Worm (Caenorhabditis elegans) whole organism, L4 larva: ENCODE data around the gene R52.4.
A peak's percentile ranks its signal among the peaks of the same experiment; 100 is the strongest.

Source experiments
- F44E2.7 ChIP-seq: fragments of 200-800 bp; sonication (Bioruptor generic); IDR thresholded peaks from 2 replicates; pipeline ENCODE4 v2.1.2; 2022; ENCODE audit warnings: missing genetic modification characterization, missing compliant biosample characterization
- R02D3.7 ChIP-seq: fragments of 150-350 bp; sonication (generic microtip); optimal IDR thresholded peaks from 3 replicates; lab custom pipeline; 2014; ENCODE audit warnings: missing biosample characterization, missing genetic modification characterization
- Y105C5A.15 ChIP-seq: fragments of 200-800 bp; sonication (Bioruptor generic); IDR thresholded peaks from 2 replicates; pipeline ENCODE4 v1.3.6; 2022; ENCODE audit warnings: missing genetic modification characterization, missing compliant biosample characterization
- ZK337.2 ChIP-seq: fragments of 200-800 bp; sonication (Bioruptor generic); IDR thresholded peaks from 2 replicates; pipeline ENCODE4 v1.3.6; 2022; ENCODE audit warnings: missing genetic modification reagents, missing genetic modification characterization, missing compliant biosample characterization
- ZK546.5 ChIP-seq, 2 experiments: sonication (generic microtip); optimal IDR thresholded peaks; 2 replicates each; lab custom pipeline; 2017; ENCODE audit warnings: missing biosample characterization in 2 of 2, missing genetic modification characterization in 2 of 2
- aha-1 ChIP-seq: fragments of 150-350 bp; peaks from one replicate; lab custom pipeline; 2014; ENCODE audit warnings: missing biosample characterization, missing genetic modification characterization
- arid-1 ChIP-seq: fragments of 200-800 bp; sonication (Bioruptor generic); conservative IDR thresholded peaks from 2 replicates; pipeline ENCODE4 v1.3.6; 2022; ENCODE audit warnings: missing genetic modification reagents, missing genetic modification characterization, missing compliant biosample characterization
- daf-16 ChIP-seq, 3 experiments: sonication (generic microtip); optimal IDR thresholded peaks; 2 replicates each; lab custom pipeline; 2016 to 2017; ENCODE audit warnings: missing genetic modification characterization in 3 of 3, missing genetic modification reagents in 3 of 3, mild to moderate bottlenecking in 2 of 3, missing compliant biosample characterization in 2 of 3, missing biosample characterization in 1 of 3, moderate library complexity in 1 of 3
- dmd-6 ChIP-seq: fragments of 200-800 bp; sonication (Bioruptor generic); IDR thresholded peaks from 2 replicates; pipeline ENCODE4 v1.3.6; 2022; ENCODE audit warnings: missing genetic modification reagents, missing genetic modification characterization, missing compliant biosample characterization
- dmd-9 ChIP-seq: fragments of 200-800 bp; sonication (Bioruptor generic); IDR thresholded peaks from 2 replicates; pipeline ENCODE4 v1.3.6; 2022; ENCODE audit warnings: missing genetic modification reagents, missing genetic modification characterization, missing compliant biosample characterization
- egl-27 ChIP-seq: sonication (generic microtip); optimal IDR thresholded peaks from 3 replicates; lab custom pipeline; 2017; ENCODE audit warnings: missing biosample characterization, missing genetic modification reagents, missing genetic modification characterization
- fkh-10 ChIP-seq: fragments of 150-350 bp; optimal IDR thresholded peaks from 2 replicates; lab custom pipeline; 2014; ENCODE audit warnings: missing biosample characterization, missing genetic modification reagents, missing genetic modification characterization
- fos-1 ChIP-seq: fragments of 150-350 bp; optimal IDR thresholded peaks from 2 replicates; lab custom pipeline; 2014; ENCODE audit warnings: missing biosample characterization, missing genetic modification characterization
- hlh-30 ChIP-seq: sonication (generic microtip); optimal IDR thresholded peaks from 2 replicates; lab custom pipeline; 2017; ENCODE audit warnings: antibody characterized with exemption, mild to moderate bottlenecking, missing genetic modification characterization, missing compliant biosample characterization; ENCODE audit not compliant: insufficient read depth
- lin-13 ChIP-seq: fragments of 150-350 bp; optimal IDR thresholded peaks from 2 replicates; lab custom pipeline; 2014; ENCODE audit warnings: missing biosample characterization, missing genetic modification reagents, missing genetic modification characterization
- lin-15B ChIP-seq: fragments of 150-350 bp; sonication (generic microtip); optimal IDR thresholded peaks from 3 replicates; lab custom pipeline; 2014; ENCODE audit warnings: missing biosample characterization, missing genetic modification characterization
- nhr-111 ChIP-seq: fragments of 200-800 bp; sonication (Bioruptor generic); optimal IDR thresholded peaks from 2 replicates; lab custom pipeline; 2018; ENCODE audit warnings: mild to moderate bottlenecking, missing genetic modification characterization, missing compliant biosample characterization
- nhr-28 ChIP-seq: fragments of 150-350 bp; optimal IDR thresholded peaks from 2 replicates; lab custom pipeline; 2014; ENCODE audit warnings: missing biosample characterization, missing genetic modification characterization
- nhr-42 ChIP-seq: fragments of 200-800 bp; sonication (Bioruptor generic); IDR thresholded peaks from 2 replicates; pipeline ENCODE4 v1.3.6; 2022; ENCODE audit warnings: missing genetic modification characterization, missing compliant biosample characterization
- nhr-48 ChIP-seq: sonication (generic microtip); optimal IDR thresholded peaks from 2 replicates; lab custom pipeline; 2016; ENCODE audit warnings: mild to moderate bottlenecking, missing genetic modification characterization, missing compliant biosample characterization
- nhr-77 ChIP-seq: fragments of 150-350 bp; optimal IDR thresholded peaks from 2 replicates; lab custom pipeline; 2014; ENCODE audit warnings: missing biosample characterization, missing genetic modification characterization
- pha-4 ChIP-seq, 2 experiments: fragments of 150-350 bp in 1 of 2; fragments of 200-800 bp in 1 of 2; sonication (Bioruptor generic) in 1 of 2; IDR thresholded peaks in 1 of 2; optimal IDR thresholded peaks in 1 of 2; 2 replicates each; pipeline versions ENCODE4 v1.3.6 to Lab custom; 2014 to 2022; ENCODE audit warnings: missing genetic modification characterization in 2 of 2, missing genetic modification reagents in 2 of 2, missing biosample characterization in 1 of 2, missing compliant biosample characterization in 1 of 2
- pqm-1 ChIP-seq: sonication (generic microtip); optimal IDR thresholded peaks from 2 replicates; lab custom pipeline; 2017; ENCODE audit warnings: missing biosample characterization, missing genetic modification characterization
- saeg-2 ChIP-seq: fragments of 200-800 bp; sonication (Bioruptor generic); IDR thresholded peaks from 2 replicates; pipeline ENCODE4 v1.3.6; 2022; ENCODE audit warnings: missing genetic modification reagents, missing genetic modification characterization, missing compliant biosample characterization
- snpc-1.2 ChIP-seq: fragments of 200-800 bp; sonication (Bioruptor generic); IDR thresholded peaks from 2 replicates; pipeline ENCODE4 v1.3.6; 2022; ENCODE audit warnings: missing genetic modification reagents, missing genetic modification characterization, missing compliant biosample characterization
- spr-1 ChIP-seq: sonication (generic microtip); optimal IDR thresholded peaks from 2 replicates; lab custom pipeline; 2016; ENCODE audit warnings: mild to moderate bottlenecking, missing genetic modification characterization, missing compliant biosample characterization
- tag-97 ChIP-seq: fragments of 200-800 bp; sonication (Bioruptor generic); IDR thresholded peaks from 2 replicates; pipeline ENCODE4 v1.3.6; 2022; ENCODE audit warnings: missing genetic modification characterization, missing compliant biosample characterization
- tra-1 ChIP-seq: fragments of 200-800 bp; sonication (Bioruptor generic); IDR thresholded peaks from 2 replicates; pipeline ENCODE4 v1.3.6; 2022; ENCODE audit warnings: missing genetic modification reagents, missing genetic modification characterization, missing compliant biosample characterization
- unc-130 ChIP-seq: sonication (generic microtip); optimal IDR thresholded peaks from 2 replicates; lab custom pipeline; 2016; ENCODE audit warnings: missing genetic modification reagents, missing genetic modification characterization, missing compliant biosample characterization
- unc-62 ChIP-seq, 3 experiments: fragments of 150-350 bp in 1 of 3; sonication (generic microtip); optimal IDR thresholded peaks in 2 of 3; peaks in 1 of 3; 1 replicate in 1 of 3; 2 replicates in 2 of 3; lab custom pipeline; 2014 to 2017; ENCODE audit warnings: missing biosample characterization in 3 of 3, missing genetic modification characterization in 3 of 3, missing genetic modification reagents in 3 of 3, missing genotype in 1 of 3
- vab-7 ChIP-seq: fragments of 200-800 bp; sonication (Bioruptor generic); IDR thresholded peaks from 2 replicates; pipeline ENCODE4 v1.3.6; 2022; ENCODE audit warnings: missing genetic modification reagents, missing genetic modification characterization, missing compliant biosample characterization
- ztf-7 ChIP-seq: fragments of 150-350 bp; optimal IDR thresholded peaks from 2 replicates; lab custom pipeline; 2014; ENCODE audit warnings: missing biosample characterization, missing genetic modification characterization

R52.4 gene

DNA sequence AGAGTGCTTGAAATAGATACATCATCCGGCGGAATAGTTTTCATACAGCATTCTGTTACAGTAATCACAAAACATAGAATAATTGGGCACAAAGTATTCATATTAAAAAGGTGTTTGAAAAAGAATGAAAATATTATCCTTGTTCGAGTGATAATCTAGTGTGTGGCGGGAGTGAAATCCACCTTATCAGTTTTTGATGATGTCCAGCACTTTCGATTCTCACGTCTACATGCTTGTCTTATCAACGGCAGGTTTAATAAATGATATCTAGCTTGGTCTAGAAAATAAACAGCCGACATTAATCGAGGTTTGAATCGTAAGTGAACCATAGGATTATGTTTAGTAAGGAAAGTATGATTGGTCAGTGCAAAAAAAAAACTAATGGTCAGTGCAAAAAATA lies 1.7 kb upstream of the R52.4 start, which contains the start of gene R52.5:
Gene R52.5 (minus strand): TSS at position 101 of the 400 bp plus-strand sequence.
- TF ChIP-seq ZK546.5 (tag; optimal IDR thresholded peaks at IDR 0.05; lab: Kevin White, UChicago) (no peak), hlh-30 (tag; lab: Kevin White, UChicago) (no peak), dmd-9 (GFP tag; lab: Robert Waterston, UW) (no peak), arid-1 (GFP tag; lab: Robert Waterston, UW) (no peak), nhr-48 (tag; lab: Kevin White, UChicago) (no peak), lin-15B (tag; lab: Kevin White, UChicago) (no peak), spr-1 (tag; lab: Kevin White, UChicago) (no peak), snpc-1.2 (GFP tag; lab: Robert Waterston, UW) (no peak), lin-13 (GFP tag; lab: Kevin White, UChicago) (no peak), F44E2.7 (GFP tag; lab: Robert Waterston, UW) (no peak), egl-27 (tag; lab: Kevin White, UChicago) (no peak), unc-130 (no peak), ztf-7 (no peak), nhr-111 (GFP tag; lab: Kevin White, UChicago) (no peak), nhr-42 (GFP tag; lab: Robert Waterston, UW) (no peak), ZK337.2 (no peak), fos-1 (no peak), pqm-1 (no peak)

DNA sequence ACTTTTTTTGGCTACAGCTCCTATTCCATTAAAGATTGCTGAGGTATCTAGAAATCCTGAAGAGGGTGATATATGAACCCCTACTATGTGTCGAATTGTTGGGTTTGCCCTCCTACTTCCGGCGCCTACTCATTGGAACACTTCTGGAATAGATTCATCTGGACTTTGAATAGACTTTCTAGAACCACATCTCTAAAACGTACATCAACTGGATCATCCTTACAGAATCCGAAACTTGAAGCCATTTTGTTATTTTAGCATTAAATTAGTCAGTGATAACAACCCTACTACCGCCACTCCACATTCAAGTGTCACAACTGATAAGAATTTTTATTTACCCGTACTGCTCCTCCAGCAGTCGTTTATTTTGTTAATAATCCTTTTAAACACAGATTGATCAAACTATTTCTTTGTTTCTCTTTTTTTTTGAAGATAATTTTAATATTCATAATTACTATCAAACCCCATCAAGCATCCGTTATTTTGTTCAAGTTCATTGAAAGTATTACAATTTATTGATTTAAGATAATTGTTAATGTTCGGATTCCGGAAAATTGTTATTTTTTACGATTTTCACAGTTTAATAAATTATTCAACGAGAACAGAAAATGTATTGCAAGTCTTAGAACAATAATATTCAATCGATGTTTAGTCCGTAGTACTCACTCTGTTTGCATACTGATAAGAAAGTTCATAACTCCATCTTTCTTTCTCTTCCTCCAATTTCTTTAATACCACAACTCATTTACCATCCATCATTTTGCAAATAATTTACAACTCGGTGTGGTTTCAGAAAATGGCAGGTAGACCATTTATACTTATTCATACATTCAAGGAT lies 8.8 kb downstream of the R52.4 start, which contains the start of gene math-42:
Gene math-42 (plus strand): TSS at position 788 of the 838 bp plus-strand sequence.
- peak; percentile 52 for TF ChIP-seq pqm-1
- TF ChIP-seq fkh-10 (GFP tag; lab: Kevin White, UChicago) = no peak
- peak in 1 of 2 experiments; percentile 62 for TF ChIP-seq unc-62 (GFP tag; optimal IDR thresholded peaks at IDR 0.05 in 1 of 2; lab: Kevin White, UChicago)
- no peak for TF ChIP-seq unc-62 (tag; optimal IDR thresholded peaks at IDR 0.05; lab: Kevin White, UChicago)
- peak; percentile 57 for TF ChIP-seq aha-1 (tag; lab: Kevin White, UChicago)
- no peak for TF ChIP-seq daf-16 (GFP tag; optimal IDR thresholded peaks at IDR 0.05; lab: Kevin White, UChicago)
- TF ChIP-seq daf-16 (tag; optimal IDR thresholded peaks at IDR 0.05; lab: Kevin White, UChicago) = peak; percentile 63
- no peak for TF ChIP-seq Y105C5A.15 (GFP tag; lab: Robert Waterston, UW)
- TF ChIP-seq dmd-6 (GFP tag; lab: Robert Waterston, UW) = peak; percentile 9; the same call in 1 of the 2 replicates
- TF ChIP-seq R02D3.7 (tag; lab: Kevin White, UChicago) = no peak
- TF ChIP-seq nhr-28 = peak; percentile 31
- no peak for TF ChIP-seq vab-7

DNA sequence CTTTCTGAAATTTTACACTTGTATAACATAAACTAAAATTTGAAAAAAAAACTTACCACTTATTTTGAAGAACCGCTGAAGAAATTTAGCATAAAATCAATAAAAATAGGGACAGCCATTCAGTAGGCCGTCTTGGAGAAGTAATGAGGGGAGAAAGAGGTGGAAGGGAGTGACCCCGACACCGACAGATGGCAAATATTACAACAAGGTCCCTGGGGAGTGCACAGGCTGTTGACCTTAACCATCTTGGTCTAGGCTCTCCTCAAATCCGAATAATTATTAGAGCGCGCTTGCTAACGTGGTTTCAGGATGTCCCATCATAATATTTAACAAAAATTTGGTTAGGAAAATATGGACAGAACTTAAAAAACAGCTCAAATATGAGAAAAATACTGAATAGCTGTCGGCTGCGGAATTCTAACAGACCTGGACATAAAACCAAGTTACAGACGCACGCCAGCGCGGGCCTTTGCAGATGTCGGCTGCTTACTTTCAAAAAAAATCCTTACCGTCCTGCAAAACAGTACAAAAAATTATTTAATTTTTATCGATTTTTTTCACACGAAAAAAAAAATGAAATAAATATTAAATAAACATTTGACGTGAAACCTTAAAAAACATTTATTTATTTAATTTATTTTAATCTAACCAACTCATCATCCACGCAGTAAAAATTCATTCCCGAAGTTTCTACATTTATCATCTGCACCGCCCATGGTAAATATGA lies 13.1 kb downstream of the R52.4 start, which contains the start of gene T16A1.2:
Gene T16A1.2 (plus strand): TSS at position 677 of the 727 bp plus-strand sequence.
- TF ChIP-seq nhr-77 (tag; lab: Kevin White, UChicago) (no peak), pha-4 (GFP tag; IDR thresholded peaks at IDR 0.05; lab: Robert Waterston, UW) (no peak), pha-4 (tag; optimal IDR thresholded peaks at IDR 0.05; lab: Kevin White, UChicago) (no peak), tra-1 (GFP tag; lab: Robert Waterston, UW) (no peak), saeg-2 (GFP tag; lab: Robert Waterston, UW) (no peak), tag-97 (GFP tag; lab: Robert Waterston, UW) (no peak)
- TF ChIP-seq, all 104 proteins: peak for 0
